Worm (Caenorhabditis elegans) whole organism, L1 larva: ENCODE measurements around the gene T12G3.11.

Experiments used
- F16B12.6 ChIP-seq: fragments of 150-350 bp; optimal IDR thresholded peaks from 2 replicates; lab custom pipeline; 2014; ENCODE audit warnings: missing biosample characterization, missing genetic modification characterization
- alr-1 ChIP-seq: fragments of 200-800 bp; sonication (Bioruptor generic); optimal IDR thresholded peaks from 2 replicates; lab custom pipeline; 2018; ENCODE audit warnings: borderline replicate concordance, mild to moderate bottlenecking, missing genetic modification characterization, missing compliant biosample characterization
- ces-1 ChIP-seq: fragments of 150-350 bp; optimal IDR thresholded peaks from 2 replicates; lab custom pipeline; 2014; ENCODE audit warnings: missing biosample characterization, missing genetic modification reagents, missing genetic modification characterization
- efl-1 ChIP-seq, 4 experiments: fragments of 150-350 bp; optimal IDR thresholded peaks in 3 of 4; peaks in 1 of 4; 1 replicate in 1 of 4; 2 replicates in 3 of 4; lab custom pipeline; 2014; ENCODE audit warnings: missing biosample characterization in 2 of 4, missing genetic modification characterization in 2 of 4, missing genetic modification reagents in 2 of 4
- lir-3 ChIP-seq: sonication (generic microtip); optimal IDR thresholded peaks from 2 replicates; lab custom pipeline; 2016; ENCODE audit warnings: mild to moderate bottlenecking, missing genetic modification characterization, moderate library complexity, missing compliant biosample characterization; ENCODE audit not compliant: poor library complexity
- mdl-1 ChIP-seq, 2 experiments: fragments of 150-350 bp; optimal IDR thresholded peaks; 2 replicates each; lab custom pipeline; 2014 to 2017; ENCODE audit warnings: missing biosample characterization in 2 of 2, missing genetic modification characterization in 2 of 2, inconsistent platforms in 1 of 2
- nhr-12 ChIP-seq: sonication (generic microtip); optimal IDR thresholded peaks from 2 replicates; lab custom pipeline; 2017; ENCODE audit warnings: missing biosample characterization, missing genetic modification characterization
- nhr-19 ChIP-seq: fragments of 200-800 bp; sonication (Bioruptor generic); conservative IDR thresholded peaks from 2 replicates; pipeline ENCODE4 v1.3.6; 2022; ENCODE audit warnings: missing genetic modification characterization, missing compliant biosample characterization
- nhr-237 ChIP-seq: fragments of 150-350 bp; optimal IDR thresholded peaks from 2 replicates; lab custom pipeline; 2014; ENCODE audit warnings: missing biosample characterization, missing genetic modification characterization
- pqm-1 ChIP-seq: sonication (generic microtip); optimal IDR thresholded peaks from 3 replicates; lab custom pipeline; 2017; ENCODE audit warnings: missing biosample characterization, missing genetic modification characterization
- skn-1 ChIP-seq: fragments of 150-350 bp; optimal IDR thresholded peaks from 2 replicates; lab custom pipeline; 2014; ENCODE audit warnings: missing biosample characterization, missing genetic modification characterization
- unc-130 ChIP-seq: fragments of 150-350 bp; optimal IDR thresholded peaks from 2 replicates; lab custom pipeline; 2017; ENCODE audit warnings: missing biosample characterization, missing genetic modification characterization, inconsistent platforms
- vab-15 ChIP-seq: sonication (generic microtip); optimal IDR thresholded peaks from 2 replicates; lab custom pipeline; 2017; ENCODE audit warnings: missing genotype, mild to moderate bottlenecking, missing genetic modification characterization, missing compliant biosample characterization
- ztf-11 ChIP-seq, 2 experiments: sonication (generic microtip); optimal IDR thresholded peaks; 2 replicates each; lab custom pipeline; 2016 to 2017; ENCODE audit warnings: missing genetic modification characterization in 2 of 2, missing biosample characterization in 1 of 2, missing compliant biosample characterization in 1 of 2

- TF ChIP-seq skn-1 = no peak
- no peak for TF ChIP-seq lir-3
- TF ChIP-seq ztf-11 (tag; optimal IDR thresholded peaks at IDR 0.05; lab: Kevin White, UChicago) = no peak
- TF ChIP-seq mdl-1 (tag; optimal IDR thresholded peaks at IDR 0.05; lab: Kevin White, UChicago) = peak in 1 of 2 experiments; percentile 14
- no peak for TF ChIP-seq vab-15 (tag; lab: Kevin White, UChicago)
- no peak for TF ChIP-seq ces-1 (GFP tag; lab: Kevin White, UChicago)
- peak; percentile 44 for TF ChIP-seq nhr-19
- no peak for TF ChIP-seq unc-130
- peak in 1 of 2 experiments; percentile 3 for TF ChIP-seq efl-1 (optimal IDR thresholded peaks at IDR 0.05; lab: Kevin White, UChicago)
- TF ChIP-seq efl-1 (GFP tag; optimal IDR thresholded peaks at IDR 0.05 in 1 of 2; lab: Kevin White, UChicago) = peak in 1 of 2 experiments; percentile 73
- TF ChIP-seq alr-1 (tag; lab: Kevin White, UChicago) = no peak
- no peak for TF ChIP-seq nhr-12 (tag; lab: Kevin White, UChicago)
- no peak for TF ChIP-seq nhr-237
- TF ChIP-seq pqm-1 (tag; lab: Kevin White, UChicago) = no peak
- no peak for TF ChIP-seq F16B12.6 (tag; lab: Kevin White, UChicago)
These were observed 17.1 kb downstream of the T12G3.11 start for ce11 chrIV:12012439-12013003.
